Fruit fly (Drosophila melanogaster) whole organism, embryonic: Measurements from ENCODE around the gene CkIIalpha-i3.

Experiments used
- Atf-2 ChIP-seq: fragments of 200-800 bp; sonication (Bioruptor generic); optimal IDR thresholded peaks from 2 replicates; lab custom pipeline; 2016; ENCODE audit warnings: missing biosample characterization, missing genetic modification characterization
- Bdp1 ChIP-seq: fragments of 200-800 bp; sonication (Bioruptor generic); optimal IDR thresholded peaks from 3 replicates; lab custom pipeline; 2016; ENCODE audit warnings: missing biosample characterization, missing genetic modification characterization
- CG10147 ChIP-seq: fragments of 200-800 bp; sonication (Bioruptor generic); optimal IDR thresholded peaks from 2 replicates; lab custom pipeline; 2019; ENCODE audit warnings: missing biosample characterization, mild to moderate bottlenecking, missing genetic modification characterization, moderate library complexity
- CG10543 ChIP-seq: fragments of 200-800 bp; sonication (Bioruptor generic); optimal IDR thresholded peaks from 3 replicates; lab custom pipeline; 2017; ENCODE audit warnings: missing biosample characterization, mild to moderate bottlenecking, missing genetic modification characterization, moderate library complexity
- CG12299 ChIP-seq: fragments of 200-800 bp; sonication (Bioruptor generic); optimal IDR thresholded peaks from 2 replicates; lab custom pipeline; 2018; ENCODE audit warnings: missing biosample characterization, mild to moderate bottlenecking, missing genetic modification characterization
- CG12659 ChIP-seq: fragments of 200-800 bp; sonication (Bioruptor generic); optimal IDR thresholded peaks from 3 replicates; lab custom pipeline; 2017; ENCODE audit warnings: mild to moderate bottlenecking, missing biosample characterization, missing genetic modification reagents, missing genetic modification characterization
- CG16815 ChIP-seq: fragments of 200-800 bp; sonication (Bioruptor generic); optimal IDR thresholded peaks from 3 replicates; lab custom pipeline; 2017; ENCODE audit warnings: missing biosample characterization, mild to moderate bottlenecking, missing genetic modification characterization
- CG17328 ChIP-seq: fragments of 200-800 bp; sonication (Bioruptor generic); IDR thresholded peaks from 2 replicates; pipeline ENCODE4 v1.3.6; 2022; ENCODE audit warnings: missing biosample characterization, missing genetic modification characterization
- CG2199 ChIP-seq: fragments of 200-800 bp; sonication (Bioruptor generic); IDR thresholded peaks from 3 replicates; pipeline ENCODE4 v1.3.6; 2022; ENCODE audit warnings: missing biosample characterization, missing genetic modification characterization
- CG30431 ChIP-seq: fragments of 200-800 bp; sonication (Bioruptor generic); optimal IDR thresholded peaks from 2 replicates; lab custom pipeline; 2017; ENCODE audit warnings: missing biosample characterization, missing genetic modification characterization
- CG32532 ChIP-seq: fragments of 200-800 bp; sonication (Bioruptor generic); IDR thresholded peaks from 2 replicates; pipeline ENCODE4 v1.3.6; 2022; ENCODE audit warnings: missing biosample characterization, missing genetic modification characterization
- CG32772 ChIP-seq: fragments of 200-800 bp; sonication (Bioruptor generic); IDR thresholded peaks from 2 replicates; pipeline ENCODE4 v1.3.6; 2022; ENCODE audit warnings: missing biosample characterization, missing genetic modification characterization
- CG3407 ChIP-seq: fragments of 200-800 bp; sonication (Bioruptor generic); optimal IDR thresholded peaks from 2 replicates; lab custom pipeline; 2018; ENCODE audit warnings: missing biosample characterization, mild to moderate bottlenecking, missing genetic modification characterization
- CG34422 ChIP-seq: fragments of 200-800 bp; sonication (Bioruptor generic); IDR thresholded peaks from 3 replicates; pipeline ENCODE4 v1.3.6; 2022; ENCODE audit warnings: missing biosample characterization, missing genetic modification characterization
- CG3838 ChIP-seq: fragments of 200-800 bp; sonication (Bioruptor generic); optimal IDR thresholded peaks from 3 replicates; lab custom pipeline; 2016; ENCODE audit warnings: missing biosample characterization, missing genetic modification characterization
- CG4360 ChIP-seq: fragments of 200-800 bp; sonication (Bioruptor generic); IDR thresholded peaks from 2 replicates; pipeline ENCODE4 v1.3.6; 2022; ENCODE audit warnings: missing biosample characterization, missing genetic modification characterization
- CG4617 ChIP-seq: fragments of 200-800 bp; sonication (Bioruptor generic); optimal IDR thresholded peaks from 3 replicates; lab custom pipeline; 2016; ENCODE audit warnings: missing biosample characterization, missing genetic modification characterization, borderline replicate concordance
- CG7357 ChIP-seq: fragments of 200-800 bp; sonication (Bioruptor generic); IDR thresholded peaks from 3 replicates; pipeline ENCODE4 v1.3.6; 2022; ENCODE audit warnings: missing biosample characterization, missing genetic modification characterization
- CG7839 ChIP-seq: fragments of 200-800 bp; sonication (Bioruptor generic); optimal IDR thresholded peaks from 3 replicates; lab custom pipeline; 2018; ENCODE audit warnings: missing biosample characterization, mild to moderate bottlenecking, missing genetic modification characterization, moderate library complexity
- CTCF ChIP-seq: fragments of 200-800 bp; sonication (Bioruptor generic); optimal IDR thresholded peaks from 2 replicates; lab custom pipeline; 2017; ENCODE audit warnings: missing biosample characterization, mild to moderate bottlenecking, missing genetic modification characterization, moderate library complexity
- CkIIα-i1 ChIP-seq: fragments of 200-800 bp; sonication (Bioruptor generic); IDR thresholded peaks from 2 replicates; pipeline ENCODE4 v1.3.6; 2022; ENCODE audit warnings: missing biosample characterization, missing genetic modification characterization
- D19A ChIP-seq: fragments of 200-800 bp; optimal IDR thresholded peaks from 3 replicates; lab custom pipeline; 2019; ENCODE audit warnings: missing biosample characterization, mild to moderate bottlenecking, missing genetic modification characterization, moderate library complexity
- Dip2 ChIP-seq: fragments of 200-800 bp; sonication (Bioruptor generic); IDR thresholded peaks from 2 replicates; pipeline ENCODE4 v1.3.6; 2022; ENCODE audit warnings: missing biosample characterization, missing genetic modification characterization
- Fer3 ChIP-seq: fragments of 200-800 bp; sonication (Bioruptor generic); optimal IDR thresholded peaks from 2 replicates; lab custom pipeline; 2018; ENCODE audit warnings: missing biosample characterization, mild to moderate bottlenecking, missing genetic modification characterization, moderate library complexity
- Hr3 ChIP-seq: fragments of 200-800 bp; sonication (Bioruptor generic); optimal IDR thresholded peaks from 3 replicates; lab custom pipeline; 2016; ENCODE audit warnings: missing biosample characterization, missing genetic modification characterization
- Hr78 ChIP-seq, 2 experiments: fragments of 200-800 bp in 1 of 2; fragments of >200 bp in 1 of 2; sonication (Bioruptor generic) in 1 of 2; optimal IDR thresholded peaks; 2 replicates each; lab custom pipeline; 2017 to 2019; ENCODE audit warnings: missing biosample characterization in 2 of 2, missing genetic modification characterization in 2 of 2, mild to moderate bottlenecking in 1 of 2, moderate library complexity in 1 of 2
- Kr ChIP-seq: fragments of 200-800 bp; sonication (Bioruptor generic); optimal IDR thresholded peaks from 2 replicates; lab custom pipeline; 2017; ENCODE audit warnings: missing biosample characterization, mild to moderate bottlenecking, missing genetic modification characterization
- Lpt ChIP-seq: fragments of >200 bp; optimal IDR thresholded peaks from 2 replicates; lab custom pipeline; 2018; ENCODE audit warnings: missing biosample characterization, missing genetic modification characterization
- Myb ChIP-seq: fragments of 200-800 bp; sonication (Bioruptor generic); optimal IDR thresholded peaks from 2 replicates; lab custom pipeline; 2016; ENCODE audit warnings: missing biosample characterization, missing genetic modification characterization
- Nf-YA ChIP-seq: fragments of 200-800 bp; sonication (Bioruptor generic); IDR thresholded peaks from 2 replicates; pipeline ENCODE4 v1.3.6; 2022; ENCODE audit warnings: missing biosample characterization, missing genetic modification characterization
- Oaz ChIP-seq: fragments of 200-800 bp; sonication (Bioruptor generic); IDR thresholded peaks from 2 replicates; pipeline ENCODE4 v1.3.6; 2022; ENCODE audit warnings: missing biosample characterization, missing genetic modification characterization
- Optix ChIP-seq: fragments of 200-800 bp; sonication (Bioruptor generic); IDR thresholded peaks from 3 replicates; pipeline ENCODE4 v1.3.6; 2022; ENCODE audit warnings: missing biosample characterization, missing genetic modification characterization
- Ptx1 ChIP-seq: fragments of 200-800 bp; sonication (Bioruptor generic); IDR thresholded peaks from 2 replicates; pipeline ENCODE4 v1.3.6; 2022; ENCODE audit warnings: missing biosample characterization, missing genetic modification characterization
- Rx ChIP-seq: fragments of 200-800 bp; sonication (Bioruptor generic); IDR thresholded peaks from 2 replicates; pipeline ENCODE4 v1.3.6; 2022; ENCODE audit warnings: missing biosample characterization, missing genetic modification characterization
- YL-1 ChIP-seq: fragments of 200-800 bp; sonication (Bioruptor generic); optimal IDR thresholded peaks from 3 replicates; lab custom pipeline; 2017; ENCODE audit warnings: missing biosample characterization, mild to moderate bottlenecking, missing genetic modification characterization
- abd-A ChIP-seq: fragments of 200-800 bp; sonication (Bioruptor generic); optimal IDR thresholded peaks from 3 replicates; lab custom pipeline; 2019; ENCODE audit warnings: missing biosample characterization, mild to moderate bottlenecking, missing genetic modification characterization, moderate library complexity
- bowl ChIP-seq: fragments of 200-800 bp; sonication (Bioruptor generic); IDR thresholded peaks from 2 replicates; pipeline ENCODE4 v1.3.6; 2022; ENCODE audit warnings: missing biosample characterization, missing genetic modification characterization
- cg ChIP-seq: fragments of 200-800 bp; sonication (Bioruptor generic); optimal IDR thresholded peaks from 3 replicates; lab custom pipeline; 2019; ENCODE audit warnings: missing biosample characterization, mild to moderate bottlenecking, missing genetic modification characterization, moderate library complexity
- dan ChIP-seq: fragments of 200-800 bp; sonication (Bioruptor generic); IDR thresholded peaks from 2 replicates; pipeline ENCODE4 v1.3.6; 2022; ENCODE audit warnings: missing biosample characterization, missing genetic modification characterization
- dmrt99B ChIP-seq: fragments of 200-800 bp; sonication (Bioruptor generic); optimal IDR thresholded peaks from 2 replicates; lab custom pipeline; 2018; ENCODE audit warnings: missing biosample characterization, mild to moderate bottlenecking, missing genetic modification characterization, moderate library complexity
- ewg ChIP-seq: fragments of 200-800 bp; sonication (Bioruptor generic); optimal IDR thresholded peaks from 3 replicates; lab custom pipeline; 2017; ENCODE audit warnings: mild to moderate bottlenecking, missing biosample characterization, missing genetic modification reagents, missing genetic modification characterization
- fd102C ChIP-seq: fragments of 200-800 bp; sonication (Bioruptor generic); optimal IDR thresholded peaks from 2 replicates; lab custom pipeline; 2018; ENCODE audit warnings: missing biosample characterization, mild to moderate bottlenecking, missing genetic modification characterization, moderate library complexity
- gce ChIP-seq: fragments of 200-800 bp; sonication (Bioruptor generic); IDR thresholded peaks from 3 replicates; pipeline ENCODE4 v1.3.6; 2022; ENCODE audit warnings: missing biosample characterization, missing genetic modification characterization
- gcm ChIP-seq: fragments of 200-800 bp; sonication (Bioruptor generic); optimal IDR thresholded peaks from 2 replicates; lab custom pipeline; 2019; ENCODE audit warnings: missing biosample characterization, mild to moderate bottlenecking, missing genetic modification characterization, moderate library complexity
- lbe ChIP-seq: fragments of 200-800 bp; sonication (Bioruptor generic); optimal IDR thresholded peaks from 2 replicates; lab custom pipeline; 2016; ENCODE audit warnings: missing biosample characterization, mild to moderate bottlenecking, missing genetic modification characterization
- otp ChIP-seq: fragments of 200-800 bp; sonication (Bioruptor generic); IDR thresholded peaks from 3 replicates; pipeline ENCODE4, ENCODE4 v1.3.6; 2022; ENCODE audit warnings: missing biosample characterization, missing genetic modification characterization
- peb ChIP-seq: fragments of 200-800 bp; sonication (Bioruptor generic); IDR thresholded peaks from 2 replicates; pipeline ENCODE4 v1.3.6; 2022; ENCODE audit warnings: missing biosample characterization, missing genetic modification characterization
- sqz ChIP-seq: fragments of 200-800 bp; sonication (Bioruptor generic); optimal IDR thresholded peaks from 3 replicates; lab custom pipeline; 2018; ENCODE audit warnings: missing biosample characterization, mild to moderate bottlenecking, missing genetic modification characterization
- stwl ChIP-seq: fragments of 200-800 bp; sonication (Bioruptor generic); optimal IDR thresholded peaks from 3 replicates; lab custom pipeline; 2018; ENCODE audit warnings: missing biosample characterization, mild to moderate bottlenecking, missing genetic modification characterization, moderate library complexity
- tgo ChIP-seq: fragments of 200-800 bp; sonication (Bioruptor generic); IDR thresholded peaks from 3 replicates; pipeline ENCODE4 v1.3.6; 2022; ENCODE audit warnings: missing biosample characterization, missing genetic modification characterization
- unpg ChIP-seq: fragments of 200-800 bp; sonication (Bioruptor generic); optimal IDR thresholded peaks from 3 replicates; lab custom pipeline; 2018; ENCODE audit warnings: missing biosample characterization, mild to moderate bottlenecking, missing genetic modification characterization, moderate library complexity
- vfl ChIP-seq: fragments of 200-800 bp; sonication (Bioruptor generic); optimal IDR thresholded peaks from 2 replicates; lab custom pipeline; 2016; ENCODE audit warnings: missing biosample characterization, missing genetic modification characterization

CkIIalpha-i3 gene

dm6 chr3L:680258-680657 lies 30.1 kb downstream of the CkIIalpha-i3 start, which contains the start of gene CG17129 (continued):
- TF ChIP-seq CG12299 (tag; lab: Kevin White, UChicago): peak; percentile 1
- TF ChIP-seq CkIIα-i1 (GFP tag; lab: Robert Waterston, UW): no peak
- TF ChIP-seq Kr: peak; percentile 28
- peak; percentile 76 for TF ChIP-seq CG17328 (GFP tag; lab: Robert Waterston, UW)
- TF ChIP-seq abd-A: no peak
- TF ChIP-seq Oaz: no peak
- peak; percentile 64 for TF ChIP-seq Myb (GFP tag; lab: Kevin White, UChicago)
- peak; percentile 80 for TF ChIP-seq CG12659 (GFP tag; lab: Kevin White, UChicago)
- peak; percentile 66 for TF ChIP-seq CG10147
- peak; percentile 71 for TF ChIP-seq CG4617 (GFP tag; lab: Kevin White, UChicago)
- TF ChIP-seq Nf-YA (GFP tag; lab: Robert Waterston, UW): no peak
- no peak for TF ChIP-seq cg (GFP tag; lab: Kevin White, UChicago)
- TF ChIP-seq gcm (GFP tag; lab: Kevin White, UChicago): peak; percentile 58
- TF ChIP-seq CG2199 (GFP tag; lab: Robert Waterston, UW): peak; percentile 15; the same call in 2 of the 3 replicates
- TF ChIP-seq YL-1 (GFP tag; lab: Kevin White, UChicago): peak; percentile 11
- TF ChIP-seq lbe (GFP tag; lab: Kevin White, UChicago): peak; percentile 53
- peak; percentile 67 for TF ChIP-seq Atf-2 (GFP tag; lab: Kevin White, UChicago)
- TF ChIP-seq CG32532: peak; percentile 74
- TF ChIP-seq Dip2 (GFP tag; lab: Robert Waterston, UW): no peak
- TF ChIP-seq bowl (GFP tag; lab: Robert Waterston, UW): peak; percentile 28; the same call in 1 of the 2 replicates
- peak; percentile 12 for TF ChIP-seq CTCF
- peak; percentile 68 for TF ChIP-seq Hr3 (GFP tag; lab: Kevin White, UChicago)
- peak; percentile 81 for TF ChIP-seq Ptx1 (GFP tag; lab: Robert Waterston, UW)
- peak; percentile 69; the same call in 2 of the 3 replicates for TF ChIP-seq CG34422
- no peak for TF ChIP-seq fd102C (GFP tag; lab: Kevin White, UChicago)
- no peak for TF ChIP-seq gce
- peak; percentile 65 for TF ChIP-seq CG7839
- TF ChIP-seq Optix (GFP tag; lab: Robert Waterston, UW): peak; percentile 67; the same call in 1 of the 3 replicates
- peak; percentile 90 for TF ChIP-seq ewg (GFP tag; lab: Kevin White, UChicago)
- TF ChIP-seq D19A (tag; lab: Kevin White, UChicago): peak; percentile 40
- peak; percentile 37 for TF ChIP-seq CG3407
- peak; percentile 53 for TF ChIP-seq Rx
- TF ChIP-seq tgo (GFP tag; lab: Robert Waterston, UW): peak; percentile 74
- TF ChIP-seq Lpt (GFP tag; lab: Kevin White, UChicago): no peak
- TF ChIP-seq Fer3: peak; percentile 71
- TF ChIP-seq CG3838: peak; percentile 54
- 0 out of 3 replicates have a peak, but pooled peaks have one; percentile 41 for TF ChIP-seq CG7357
- TF ChIP-seq otp: 0 out of 3 replicates have a peak, but pooled peaks have one; percentile 45
- peak; percentile 54 for TF ChIP-seq CG30431 (GFP tag; lab: Kevin White, UChicago)
- TF ChIP-seq dmrt99B (tag; lab: Kevin White, UChicago): peak; percentile 63
- TF ChIP-seq vfl (GFP tag; lab: Kevin White, UChicago): peak; percentile 38
- peak; percentile 75 for TF ChIP-seq unpg (GFP tag; lab: Kevin White, UChicago)
- peak; percentile 54 for TF ChIP-seq Bdp1 (GFP tag; lab: Kevin White, UChicago)
- TF ChIP-seq CG4360: no peak
- TF ChIP-seq CG10543 (GFP tag; lab: Kevin White, UChicago): peak; percentile 35
- 0 out of 2 replicates have a peak, but pooled peaks have one; percentile 34 for TF ChIP-seq dan (GFP tag; lab: Robert Waterston, UW)
- TF ChIP-seq CG16815 (GFP tag; lab: Kevin White, UChicago): peak; percentile 58
- TF ChIP-seq peb (GFP tag; lab: Robert Waterston, UW): peak; percentile 54; the same call in 1 of the 2 replicates
- no peak for TF ChIP-seq Hr78 (GFP tag; optimal IDR thresholded peaks at IDR 0.05; lab: Kevin White, UChicago)
- peak; percentile 67 for TF ChIP-seq CG32772 (GFP tag; lab: Robert Waterston, UW)
- TF ChIP-seq sqz: no peak
- peak; percentile 68 for TF ChIP-seq stwl (tag; lab: Kevin White, UChicago)
